Fruit fly (Drosophila melanogaster): ENCODE results near the gene DAAM.

DNA sequence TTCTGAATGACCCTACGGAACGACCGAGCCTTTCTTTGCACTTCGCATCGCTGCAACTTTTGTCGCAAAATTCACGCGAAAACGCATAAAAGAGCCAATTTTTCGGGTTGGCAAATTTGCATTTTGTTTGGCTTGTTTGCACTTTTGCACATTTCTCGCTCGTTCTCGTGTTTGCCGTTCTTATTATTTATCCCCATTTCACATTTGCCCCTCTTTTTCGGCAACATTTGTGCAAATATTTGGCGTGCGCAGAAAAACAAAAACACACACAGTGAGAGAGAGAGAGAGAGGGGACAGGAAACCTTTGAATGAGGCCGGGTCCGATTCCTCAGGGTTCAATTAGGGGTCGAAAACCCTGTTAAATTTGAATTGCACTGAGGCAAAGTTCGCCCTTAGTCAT is 72.5 kb downstream of the DAAM start:
- TF ChIP-seq rgr (GFP tag; optimal IDR thresholded peaks at IDR 0.05) (peak; percentile 54), Hr83 (GFP tag; optimal IDR thresholded peaks at IDR 0.05; ENCODE audit: poor library complexity, severe bottlenecking) (no peak), Rel (GFP tag; optimal IDR thresholded peaks at IDR 0.05) (no peak), Rel (tag; optimal IDR thresholded peaks at IDR 0.05) (no peak), sv (GFP tag; optimal IDR thresholded peaks at IDR 0.05) (no peak), Vsx2 (GFP tag; optimal IDR thresholded peaks at IDR 0.05; ENCODE audit: partially characterized antibody) (no peak), Sp1 (GFP tag; optimal IDR thresholded peaks at IDR 0.05) (peak; percentile 3), Jra (GFP tag; optimal IDR thresholded peaks at IDR 0.05) (no peak), usp (GFP tag; optimal IDR thresholded peaks at IDR 0.05) (no peak), h (GFP tag; optimal IDR thresholded peaks at IDR 0.05) (peak; percentile 53), lola (GFP tag; optimal IDR thresholded peaks at IDR 0.05) (no peak), dl (GFP tag; optimal IDR thresholded peaks at IDR 0.05; ENCODE audit: insufficient read depth in 1 of 2, partially characterized antibody in 2 of 2) (no peak), foxo (GFP tag; optimal IDR thresholded peaks at IDR 0.05) (peak in 1 of 2 experiments; percentile 28), GATAd (GFP tag; optimal IDR thresholded peaks at IDR 0.05) (no peak)
